Worm (Caenorhabditis elegans) whole organism, young adult: Measurements from ENCODE around the gene ain-1.

Source experiments
- C17E4.6 ChIP-seq: fragments of 200-800 bp; sonication (Bioruptor generic); IDR thresholded peaks from 2 replicates; pipeline ENCODE4 v1.3.6; 2022; ENCODE audit warnings: missing genetic modification reagents, missing genetic modification characterization, missing compliant biosample characterization
- D2030.7 ChIP-seq: fragments of 200-800 bp; sonication (Bioruptor generic); IDR thresholded peaks from 2 replicates; pipeline ENCODE4 v1.3.6; 2022; ENCODE audit warnings: missing genetic modification reagents, missing genetic modification characterization, missing compliant biosample characterization
- F10E7.11 ChIP-seq: sonication (generic microtip); optimal IDR thresholded peaks from 2 replicates; lab custom pipeline; 2017; ENCODE audit warnings: mild to moderate bottlenecking, missing genetic modification characterization, moderate library complexity, missing compliant biosample characterization
- efl-1 ChIP-seq: fragments of 150-350 bp; optimal IDR thresholded peaks from 2 replicates; lab custom pipeline; 2014; ENCODE audit warnings: missing biosample characterization, missing genetic modification reagents, missing genetic modification characterization
- fkh-3 ChIP-seq: sonication (generic microtip); optimal IDR thresholded peaks from 2 replicates; lab custom pipeline; 2016; ENCODE audit warnings: mild to moderate bottlenecking, missing genetic modification characterization, missing compliant biosample characterization
- mxl-1 ChIP-seq: sonication (generic microtip); optimal IDR thresholded peaks from 2 replicates; lab custom pipeline; 2016; ENCODE audit warnings: missing genetic modification characterization, missing compliant biosample characterization
- nfya-1 ChIP-seq: sonication (generic microtip); optimal IDR thresholded peaks from 2 replicates; lab custom pipeline; 2017; ENCODE audit warnings: antibody characterized with exemption, missing compliant biosample characterization, missing genetic modification characterization, borderline replicate concordance; ENCODE audit not compliant: insufficient read depth
- snpc-1.1 ChIP-seq: sonication (generic microtip); optimal IDR thresholded peaks from 2 replicates; lab custom pipeline; 2017; ENCODE audit warnings: missing genetic modification characterization, mild to moderate bottlenecking, missing compliant biosample characterization, antibody characterized with exemption, moderate library complexity, missing genotype, missing genetic modification reagents; ENCODE audit not compliant: insufficient read depth
- ztf-22 ChIP-seq: fragments of 200-800 bp; sonication (Bioruptor generic); optimal IDR thresholded peaks from 2 replicates; lab custom pipeline; 2018; ENCODE audit warnings: mild to moderate bottlenecking, missing genetic modification characterization, moderate library complexity, missing compliant biosample characterization

ain-1 gene

ce11 chrX:16662723-16663122 lies 49.5 kb downstream of the ain-1 start, which contains the start of gene F43B10.1:
Gene F43B10.1 (minus strand): TSS chrX:16662823.
- TF ChIP-seq efl-1 (GFP tag; lab: Kevin White, UChicago) (no peak), F10E7.11 (tag; lab: Kevin White, UChicago) (no peak), snpc-1.1 (no peak), nfya-1 (no peak), C17E4.6 (no peak), mxl-1 (no peak), fkh-3 (tag; lab: Kevin White, UChicago) (no peak), D2030.7 (no peak), ztf-22 (no peak)
